Worm (Caenorhabditis elegans): Measurements from ENCODE around the gene R02F2.5.

The R02F2.5 gene

ce11 chrIII:5525973-5526372 lies 46.9 kb downstream of the R02F2.5 start, which contains the start of gene dex-1:
TSS of gene dex-1 (plus strand) at chrIII:5526104.
- no peak for TF ChIP-seq madf-8 (GFP tag; conservative IDR thresholded peaks at IDR 0.05)
- TF ChIP-seq tbp1 (GFP tag; optimal IDR thresholded peaks at IDR 0.05): no peak
- no peak for TF ChIP-seq ama-1 (optimal IDR thresholded peaks at IDR 0.05)
- no peak for TF ChIP-seq ama-1 (GFP tag; optimal IDR thresholded peaks at IDR 0.05)
- no peak for TF ChIP-seq tlf-1 (GFP tag; optimal IDR thresholded peaks at IDR 0.05)
- TF ChIP-seq T26A5.8 (tag; optimal IDR thresholded peaks at IDR 0.05): no peak

Data from whole organism, young adult.